Fruit fly (Drosophila melanogaster): Measurements from ENCODE around the gene Sf3a2.

DNA sequence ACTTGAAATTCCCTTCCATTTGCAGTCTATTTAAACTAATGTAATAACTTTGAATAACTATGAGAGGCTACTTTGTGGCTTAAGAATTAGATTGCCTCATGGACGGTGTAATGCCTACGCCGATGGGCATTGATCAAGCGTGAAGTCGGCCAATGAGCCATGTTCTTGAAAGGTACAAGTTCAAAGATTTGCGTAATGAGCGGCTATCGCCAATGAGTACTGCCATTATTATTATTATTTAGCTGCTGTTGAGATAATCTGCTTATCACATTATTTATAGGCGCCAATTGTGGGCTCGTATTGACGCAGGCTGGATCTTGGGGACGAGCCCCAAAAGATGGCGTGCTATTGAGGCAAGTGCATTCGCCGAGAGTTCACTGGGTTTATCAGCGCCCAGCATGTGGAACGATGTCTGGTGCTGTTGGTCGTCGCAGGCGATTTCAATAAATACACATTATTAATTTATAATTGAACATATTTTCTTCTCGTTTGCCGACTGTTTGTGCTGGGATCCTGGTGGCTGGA lies 23.4 kb upstream of the Sf3a2 start:
- TF ChIP-seq CG11617 (GFP tag; optimal IDR thresholded peaks at IDR 0.05) (no peak), tj (GFP tag; optimal IDR thresholded peaks at IDR 0.05) (no peak), Hr96 (GFP tag; optimal IDR thresholded peaks at IDR 0.05) (no peak), CG12768 (GFP tag; optimal IDR thresholded peaks at IDR 0.05) (no peak), CG7045 (GFP tag; optimal IDR thresholded peaks at IDR 0.05) (no peak)

All from whole organism, adult.